Worm (Caenorhabditis elegans): Measurements from ENCODE around the gene npp-9.

DNA sequence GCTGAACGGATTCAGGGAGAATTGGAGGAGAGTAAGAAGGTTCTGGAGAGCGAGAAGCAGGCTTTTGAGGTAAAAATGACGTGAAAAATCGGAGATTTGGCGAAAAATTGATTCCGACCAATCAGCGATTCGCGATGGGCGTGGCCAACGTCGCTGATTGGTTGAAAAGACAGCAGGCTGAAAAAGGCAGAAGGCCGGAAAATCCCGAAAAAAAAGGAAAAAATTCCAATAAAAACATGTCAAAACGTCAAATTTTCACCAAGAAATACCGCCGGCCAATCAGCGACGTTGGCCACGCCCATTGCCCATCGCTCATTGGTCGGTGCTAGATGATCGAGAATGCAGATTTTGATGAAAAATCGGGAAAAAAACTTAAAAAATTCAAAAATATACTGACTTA lies 13.2 kb upstream of the npp-9 start:
- TF ChIP-seq lsy-2 (tag; optimal IDR thresholded peaks at IDR 0.05) (no peak), unc-39 (tag; optimal IDR thresholded peaks at IDR 0.05) (no peak)
